Fruit fly (Drosophila melanogaster) whole organism, larva: ENCODE measurements around the gene CG15170.
A peak's percentile ranks its signal among the peaks of the same experiment; 100 is the strongest.

Experiments used
- noc ChIP-seq: fragments of 200-800 bp; sonication (Bioruptor generic); optimal IDR thresholded peaks from 3 replicates; lab custom pipeline; 2019; ENCODE audit warnings: missing biosample characterization, mild to moderate bottlenecking, missing genetic modification characterization, moderate library complexity

CG15170 gene

DNA sequence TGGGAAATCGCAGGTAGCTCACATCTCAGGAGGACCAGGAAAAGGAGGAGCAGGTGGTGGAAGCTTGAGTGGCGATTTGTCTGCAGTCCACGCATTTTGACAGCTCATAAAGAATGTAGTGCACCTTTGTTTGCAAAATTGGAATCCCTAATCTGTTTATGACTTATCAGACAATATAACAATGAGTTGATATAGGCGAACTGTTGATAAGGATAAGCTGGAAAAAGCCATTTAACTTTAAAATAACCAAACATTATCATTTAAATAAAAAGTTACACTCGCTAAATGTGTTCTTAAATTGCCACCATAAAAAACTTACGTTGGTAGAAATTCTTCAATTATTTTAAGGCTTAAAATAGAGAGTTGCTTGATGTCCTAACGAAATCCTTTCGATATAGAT lies at the start of gene CG15170:
Gene CG15170 (minus strand): TSS at position 101 of the 400 bp plus-strand sequence.
- TF ChIP-seq noc (tag; lab: Kevin White, UChicago): no peak

DNA sequence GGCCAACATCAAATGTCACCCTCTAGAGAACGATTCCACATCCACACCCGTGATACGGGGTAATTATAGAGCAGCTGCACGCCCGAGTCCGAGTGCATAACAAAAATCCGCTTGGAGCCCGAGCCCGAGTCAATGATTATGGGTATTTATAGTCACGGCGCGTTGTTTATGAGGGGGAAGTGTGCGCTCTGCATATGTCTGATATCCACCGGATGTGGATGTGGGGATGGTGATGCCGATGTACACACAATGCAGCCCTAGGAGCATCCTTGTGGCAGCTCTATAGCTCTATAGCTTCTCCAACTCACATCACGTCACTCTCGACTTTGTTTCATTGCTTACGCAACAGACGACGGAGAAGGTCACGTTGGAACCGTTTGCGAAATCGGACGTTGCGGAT lies 47.4 kb upstream of the CG15170 start:
- TF ChIP-seq noc (tag; lab: Kevin White, UChicago): no peak

DNA sequence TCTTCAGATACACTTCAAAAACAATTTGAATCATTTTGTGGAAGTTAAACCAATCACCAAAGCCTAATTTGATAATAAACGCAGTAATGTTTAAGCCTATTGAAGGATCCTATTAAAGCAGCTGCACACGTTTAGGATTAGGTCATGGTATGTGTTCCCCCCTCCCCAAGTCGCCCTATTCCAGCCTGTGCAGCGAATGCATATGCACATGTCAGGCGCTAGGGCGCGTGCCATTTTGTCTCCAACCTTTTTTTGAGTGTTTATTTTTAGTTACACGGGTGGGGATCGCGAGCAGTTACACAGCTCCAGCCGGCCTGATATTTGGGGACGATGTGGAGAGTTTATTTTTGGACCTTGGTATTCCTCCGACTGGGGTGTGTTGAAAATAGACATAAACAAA lies 47.0 kb upstream of the CG15170 start:
- TF ChIP-seq noc (tag; lab: Kevin White, UChicago): no peak

DNA sequence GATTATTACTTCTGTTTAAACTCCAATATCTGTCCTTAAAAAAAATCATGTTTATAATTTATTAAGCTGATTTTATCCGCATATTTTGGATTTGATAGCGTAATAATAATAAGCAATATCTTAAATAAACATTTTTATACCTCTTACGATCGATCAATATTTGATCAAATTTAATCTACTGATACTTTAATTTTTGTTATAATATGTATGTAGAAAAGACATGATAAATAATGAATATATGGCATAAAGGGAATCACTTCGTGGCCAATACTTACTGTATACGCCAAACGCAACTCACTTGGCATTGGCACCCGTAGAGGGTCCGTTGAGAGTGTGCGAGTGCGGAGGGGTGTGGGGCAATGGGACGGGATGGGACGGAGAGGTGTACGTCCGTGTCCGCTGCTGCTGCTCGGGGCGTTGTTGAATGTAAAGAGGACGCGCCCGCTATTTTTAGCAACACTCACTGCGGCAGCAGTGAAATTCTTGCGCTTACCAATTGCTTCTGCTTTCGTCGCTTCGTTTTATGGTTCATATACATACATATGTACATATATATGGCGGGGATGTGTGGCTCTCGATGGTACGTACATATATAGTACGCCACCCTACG lies 46.2 kb upstream of the CG15170 start:
- TF ChIP-seq noc (tag; lab: Kevin White, UChicago): peak; percentile 72

DNA sequence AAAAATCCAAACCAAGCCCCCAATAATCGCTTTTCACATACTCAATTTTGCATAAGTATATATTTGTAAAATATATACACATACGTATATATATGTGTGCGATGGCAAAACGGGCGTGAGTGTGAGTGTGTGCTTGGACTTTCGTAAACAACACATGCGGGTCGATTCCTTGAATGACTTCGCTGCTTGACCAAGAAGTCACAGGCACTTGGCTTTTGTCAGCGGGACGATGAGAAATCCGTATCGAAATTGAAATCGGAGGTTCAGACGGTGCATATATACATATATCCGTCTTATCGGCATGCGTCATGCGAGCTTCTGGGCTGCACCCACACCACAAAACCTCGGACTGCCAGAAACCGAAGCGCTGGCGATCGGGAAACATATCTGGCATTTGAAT lies 45.0 kb upstream of the CG15170 start:
- TF ChIP-seq noc (tag; lab: Kevin White, UChicago): no peak

DNA sequence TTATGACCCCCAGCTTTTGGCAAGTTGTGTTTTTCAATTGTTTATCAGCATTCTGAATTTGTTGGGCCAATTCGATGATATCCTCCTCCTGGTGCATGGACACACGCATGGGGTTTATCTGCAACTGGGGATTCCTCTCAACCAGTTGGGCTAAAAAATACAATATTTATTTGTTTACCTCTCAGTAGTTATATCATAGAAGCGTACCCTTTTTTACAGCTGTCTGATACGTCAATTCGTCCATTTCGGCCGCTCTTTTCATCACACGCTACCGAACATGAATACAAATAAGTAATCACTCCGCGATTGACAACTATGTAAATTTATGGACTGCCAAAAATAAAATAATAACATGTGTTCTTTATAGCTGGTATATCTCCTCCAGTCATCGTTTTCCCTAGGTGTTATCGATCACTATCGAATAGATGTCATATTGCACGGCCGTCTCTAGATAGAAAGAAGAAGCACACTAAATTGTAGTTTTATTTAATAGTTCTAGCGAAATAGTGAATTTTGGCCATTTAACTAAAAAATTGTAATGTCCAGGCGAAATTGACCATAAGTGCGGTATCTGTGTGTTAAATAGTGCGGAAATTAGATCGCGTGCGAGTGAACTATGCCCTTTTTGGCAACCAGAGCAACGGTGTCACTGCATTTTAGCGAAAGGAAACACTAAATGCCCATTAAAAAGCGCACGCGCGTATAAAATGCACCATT lies 44.3 kb upstream of the CG15170 start, which contains the start of the genes mib2 and CG31800:
Gene mib2 (plus strand): TSS at position 232 of the 717 bp plus-strand sequence.
Gene CG31800 (minus strand): TSS at position 364 of the 717 bp plus-strand sequence.
- TF ChIP-seq noc (tag; lab: Kevin White, UChicago): no peak

DNA sequence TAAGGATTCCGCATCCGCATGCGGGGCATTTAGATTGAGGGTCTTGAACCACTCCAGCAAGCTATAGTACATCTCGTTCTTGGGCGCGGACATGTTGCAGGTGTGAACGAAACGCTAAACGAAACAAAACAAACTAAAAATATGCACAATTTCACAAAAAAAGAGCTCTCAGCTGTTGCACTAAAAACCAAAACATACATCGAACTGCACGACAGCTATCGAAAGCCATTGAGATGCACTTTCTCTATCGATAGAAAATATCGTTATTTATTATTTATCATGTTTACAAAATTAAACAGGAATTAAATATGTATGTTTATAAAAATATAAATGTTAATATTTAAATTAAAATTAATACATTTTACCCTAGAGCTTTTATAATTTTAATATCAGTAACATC lies 43.3 kb upstream of the CG15170 start, which contains the start of gene hook:
Gene hook (minus strand): TSS at position 211 of the 400 bp plus-strand sequence.
- TF ChIP-seq noc (tag; lab: Kevin White, UChicago): no peak

DNA sequence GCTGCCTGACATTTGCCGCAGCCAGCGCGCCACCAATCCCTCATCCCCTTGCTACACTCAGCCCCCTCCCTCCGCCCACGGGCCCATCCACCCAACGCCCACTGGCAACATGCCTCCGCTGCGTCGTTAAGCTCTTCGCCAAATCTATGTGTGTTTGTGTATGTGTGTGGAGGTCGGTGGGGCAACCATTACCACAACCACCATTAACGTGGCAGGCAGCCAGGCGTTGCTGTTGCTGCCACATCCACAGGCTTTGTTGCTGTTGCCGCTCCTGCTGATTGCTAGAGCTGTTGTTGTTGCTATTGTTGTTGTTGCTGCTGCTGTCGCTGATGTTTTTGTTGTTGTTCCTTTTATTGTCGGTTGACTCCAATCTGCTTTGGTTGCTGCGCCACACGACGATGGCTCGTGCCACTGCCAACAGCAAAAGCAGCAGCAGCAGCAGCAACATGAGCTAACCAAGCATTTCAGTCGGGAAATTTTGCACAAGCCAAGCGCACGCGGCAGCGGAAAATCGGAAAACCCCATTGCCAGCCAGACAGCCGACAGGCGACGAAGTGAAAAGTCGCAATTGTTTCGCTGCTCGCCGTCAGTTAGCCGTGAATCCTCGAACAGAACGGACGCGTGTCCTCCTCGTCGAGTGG lies 37.3 kb upstream of the CG15170 start, which contains the start of gene Sidpn:
Gene Sidpn (plus strand): TSS at position 465 of the 641 bp plus-strand sequence.
- no peak for TF ChIP-seq noc (tag; lab: Kevin White, UChicago)

DNA sequence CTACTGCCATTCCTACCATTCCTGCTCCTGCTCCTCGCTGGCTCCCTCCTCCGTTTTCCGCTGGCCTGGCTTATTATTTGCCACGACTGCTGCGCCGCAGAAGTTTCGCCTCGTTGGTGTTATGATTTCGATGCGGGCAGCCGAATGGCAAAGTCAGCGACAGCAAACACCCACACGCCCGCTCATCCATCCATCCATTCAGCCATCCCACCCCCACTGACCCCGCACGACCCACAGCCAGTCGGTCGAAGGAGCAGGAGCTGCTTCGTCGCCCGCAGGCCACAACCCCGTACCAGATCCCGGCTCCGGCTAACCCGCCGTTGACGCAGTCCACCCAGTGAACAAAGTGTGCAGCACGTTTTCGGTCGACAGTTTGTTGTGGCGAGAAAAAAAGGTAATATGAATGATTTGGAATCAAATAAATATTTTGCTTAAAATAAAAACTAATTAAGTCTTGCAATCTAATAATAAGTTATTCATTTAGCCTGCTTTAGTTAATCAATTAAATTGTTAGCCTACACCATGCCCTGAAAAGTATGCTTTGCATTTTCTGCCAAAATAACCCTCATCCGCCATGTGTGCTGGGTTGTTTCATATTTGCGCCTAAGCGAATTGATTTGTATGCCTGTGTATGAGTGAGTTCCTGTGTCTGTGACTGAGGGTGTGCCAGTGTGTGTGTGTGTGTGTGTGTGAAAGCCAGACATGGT lies 36.6 kb upstream of the CG15170 start:
- TF ChIP-seq noc (tag; lab: Kevin White, UChicago): peak; percentile 45

DNA sequence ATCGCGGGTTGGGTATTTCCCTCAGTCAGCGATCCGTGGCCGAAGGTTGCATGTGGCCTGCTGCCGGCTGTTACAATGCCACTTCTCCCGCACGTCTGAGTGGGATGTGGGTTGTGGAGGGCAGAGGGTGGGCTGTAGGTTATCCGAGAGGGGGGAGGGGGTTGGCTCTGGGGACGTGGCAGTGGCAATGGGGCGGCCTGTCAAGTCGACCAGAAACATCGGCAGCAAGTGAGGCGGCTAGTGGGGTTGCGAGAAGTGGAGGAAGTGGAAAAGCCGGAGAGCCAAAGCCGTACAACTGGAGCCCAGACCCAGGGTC lies 34.7 kb upstream of the CG15170 start:
- no peak for TF ChIP-seq noc (tag; lab: Kevin White, UChicago)

DNA sequence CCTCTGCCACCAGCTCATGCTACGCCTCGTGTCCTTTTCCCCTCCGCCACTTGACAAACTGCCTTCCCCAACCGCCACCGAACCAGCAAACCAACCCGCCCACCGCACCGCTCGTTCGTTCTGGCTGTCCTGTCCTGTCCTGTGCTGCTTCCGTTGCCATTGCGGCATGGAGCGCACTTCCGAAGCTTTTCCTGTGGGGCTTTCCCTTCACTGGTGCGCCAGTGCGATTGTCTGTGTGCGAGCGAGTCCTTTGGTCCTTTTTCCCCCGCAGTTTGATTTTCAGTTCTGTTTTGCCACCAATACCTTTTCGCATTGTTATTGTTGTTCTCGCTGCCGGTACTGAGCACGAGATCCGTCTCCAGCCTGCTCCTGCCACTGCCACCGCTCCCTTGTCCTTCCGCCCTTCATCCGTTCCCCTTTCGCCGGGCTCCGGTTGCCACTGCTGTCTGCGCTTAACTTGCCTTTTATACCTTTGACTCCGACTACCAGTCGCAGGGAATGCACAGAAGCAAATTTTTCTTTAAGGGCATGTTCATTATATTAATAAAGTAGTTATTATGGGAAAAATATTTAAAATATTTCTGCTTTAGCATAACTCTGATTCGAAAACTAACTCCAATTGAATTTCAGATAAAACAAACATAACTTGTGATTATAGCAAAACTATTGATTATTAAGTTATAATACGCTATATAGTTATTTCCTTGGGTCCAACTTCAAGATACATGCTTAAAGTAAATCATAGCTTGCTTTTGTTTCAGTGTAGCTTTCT lies 34.1 kb upstream of the CG15170 start:
- peak; percentile 50 for TF ChIP-seq noc (tag; lab: Kevin White, UChicago)

DNA sequence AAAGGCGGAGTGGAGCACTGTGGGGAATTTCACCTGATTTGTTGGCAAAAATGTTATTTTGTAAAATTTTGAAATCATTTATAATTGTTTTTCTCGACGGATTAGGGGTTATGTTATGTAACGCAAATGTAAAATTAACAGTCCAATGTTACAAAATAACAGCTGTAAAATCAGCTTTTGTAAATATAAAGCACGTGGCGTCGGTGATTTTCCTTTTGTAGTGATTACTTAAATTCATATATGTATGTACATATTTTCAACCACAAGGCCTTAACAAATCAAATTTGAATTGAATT lies 32.1 kb upstream of the CG15170 start, which contains the start of gene CG15172:
Gene CG15172 (plus strand): TSS at position 197 of the 296 bp plus-strand sequence.
- TF ChIP-seq noc (tag; lab: Kevin White, UChicago): no peak

DNA sequence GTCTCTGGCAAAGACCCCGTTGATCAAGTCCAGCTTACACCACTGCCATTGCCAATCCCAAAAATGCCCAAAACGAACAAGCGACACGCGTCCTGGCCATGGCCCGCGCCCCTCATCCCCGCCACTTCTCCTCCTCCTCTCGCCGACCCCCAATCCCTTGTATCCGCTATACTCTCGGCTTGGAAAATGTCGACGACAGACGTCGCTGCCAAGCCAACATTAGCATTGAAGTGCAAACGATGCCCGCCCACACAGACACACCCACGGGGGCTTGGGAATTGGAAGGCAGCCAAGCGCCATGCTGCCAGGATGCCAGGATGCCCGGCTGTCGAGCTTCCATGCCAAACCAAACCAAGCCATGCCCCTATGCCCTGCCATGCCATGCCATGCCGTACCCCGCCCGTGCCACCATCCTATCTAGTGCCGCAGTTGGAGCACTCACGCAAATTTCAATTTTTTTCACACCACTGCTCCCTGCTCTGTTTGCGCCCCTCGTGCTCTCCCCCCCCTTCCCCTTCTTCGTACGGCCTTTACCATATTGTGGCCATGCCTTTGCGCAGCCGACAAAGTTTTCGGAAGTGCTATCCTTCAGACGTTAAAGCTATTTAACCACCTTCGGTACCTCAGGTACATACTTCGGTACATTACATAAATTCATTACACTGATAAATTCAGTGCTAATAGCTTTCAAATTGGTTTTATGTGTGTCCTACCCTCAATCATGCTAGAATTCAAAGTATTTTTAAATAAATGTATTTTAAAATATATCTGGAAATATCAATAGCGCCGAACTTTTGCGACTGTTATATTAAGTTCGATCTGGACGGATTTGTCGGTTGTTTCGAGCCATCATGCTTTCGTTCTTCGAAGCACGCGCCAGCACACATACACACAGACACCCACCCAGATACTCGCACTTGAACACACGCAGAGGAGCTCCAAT lies 31.5 kb upstream of the CG15170 start:
- peak; percentile 51 for TF ChIP-seq noc (tag; lab: Kevin White, UChicago)

DNA sequence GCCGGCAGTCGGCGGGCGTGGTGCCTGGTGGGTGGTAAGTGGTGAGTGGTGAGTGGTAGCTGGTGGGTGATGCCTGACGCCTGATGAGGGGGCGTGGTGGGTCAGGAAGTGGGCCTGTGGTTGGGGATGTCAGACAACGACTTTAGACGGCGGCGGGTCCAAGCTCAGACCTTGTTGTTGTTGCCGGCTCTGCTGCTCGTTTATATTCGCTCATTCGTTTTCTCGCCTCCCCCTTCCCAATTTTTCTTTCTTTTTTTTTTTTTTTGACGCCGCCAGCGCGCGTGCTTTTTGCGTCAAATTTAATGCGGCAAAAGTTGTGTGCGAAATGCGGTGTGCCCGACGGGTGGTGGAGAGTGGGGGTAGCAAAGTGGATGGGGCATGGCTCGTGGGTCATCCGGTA lies 29.6 kb upstream of the CG15170 start:
- TF ChIP-seq noc (tag; lab: Kevin White, UChicago): no peak
